Fruit fly (Drosophila melanogaster) whole organism, embryonic: ENCODE results near the gene CG42299.
A peak's percentile ranks its signal among the peaks of the same experiment; 100 is the strongest.

Experiments used
- Ada2b ChIP-seq: fragments of 200-800 bp; sonication (Bioruptor generic); IDR thresholded peaks from 2 replicates; pipeline ENCODE4 v1.3.6; 2022; ENCODE audit warnings: missing biosample characterization, missing genetic modification characterization
- CG10267 ChIP-seq: fragments of 200-800 bp; sonication (Bioruptor generic); optimal IDR thresholded peaks from 2 replicates; lab custom pipeline; 2018; ENCODE audit warnings: missing biosample characterization, mild to moderate bottlenecking, missing genetic modification characterization, moderate library complexity
- CG10462 ChIP-seq: fragments of 200-800 bp; sonication (Bioruptor generic); optimal IDR thresholded peaks from 2 replicates; lab custom pipeline; 2016; ENCODE audit warnings: missing biosample characterization, missing genetic modification characterization
- CG11504 ChIP-seq: fragments of 200-800 bp; sonication (Bioruptor generic); optimal IDR thresholded peaks from 3 replicates; lab custom pipeline; 2019; ENCODE audit warnings: missing biosample characterization, mild to moderate bottlenecking, missing genetic modification characterization, moderate library complexity
- CG11560 ChIP-seq: fragments of 200-800 bp; sonication (Bioruptor generic); IDR thresholded peaks from 3 replicates; pipeline ENCODE4 v1.3.6; 2022; ENCODE audit warnings: missing biosample characterization, missing genetic modification characterization
- CG12659 ChIP-seq: fragments of 200-800 bp; sonication (Bioruptor generic); optimal IDR thresholded peaks from 3 replicates; lab custom pipeline; 2017; ENCODE audit warnings: mild to moderate bottlenecking, missing biosample characterization, missing genetic modification reagents, missing genetic modification characterization
- CG13624 ChIP-seq: fragments of 200-800 bp; sonication (Bioruptor generic); optimal IDR thresholded peaks from 2 replicates; lab custom pipeline; 2016; ENCODE audit warnings: missing biosample characterization, missing genetic modification characterization
- CG14050 ChIP-seq: fragments of 200-800 bp; sonication (Bioruptor generic); IDR thresholded peaks from 3 replicates; pipeline ENCODE4 v1.3.6; 2022; ENCODE audit warnings: missing biosample characterization, missing genetic modification characterization
- CG15479 ChIP-seq: fragments of 200-800 bp; sonication (Bioruptor generic); optimal IDR thresholded peaks from 3 replicates; lab custom pipeline; 2019; ENCODE audit warnings: missing biosample characterization, mild to moderate bottlenecking, missing genetic modification characterization, moderate library complexity
- CG15601 ChIP-seq: fragments of 200-800 bp; sonication (Bioruptor generic); optimal IDR thresholded peaks from 3 replicates; lab custom pipeline; 2019; ENCODE audit warnings: missing biosample characterization, mild to moderate bottlenecking, missing genetic modification characterization, moderate library complexity
- CG1602 ChIP-seq: fragments of 200-800 bp; sonication (Bioruptor generic); optimal IDR thresholded peaks from 3 replicates; lab custom pipeline; 2016; ENCODE audit warnings: missing biosample characterization, missing genetic modification characterization
- CG2129 ChIP-seq: fragments of 200-800 bp; sonication (Bioruptor generic); IDR thresholded peaks from 2 replicates; pipeline ENCODE4 v1.3.6; 2022; ENCODE audit warnings: missing biosample characterization, missing genetic modification characterization; ENCODE audit not compliant: partially characterized antibody
- CG2712 ChIP-seq: fragments of 200-800 bp; optimal IDR thresholded peaks from 3 replicates; lab custom pipeline; 2019; ENCODE audit warnings: missing biosample characterization, mild to moderate bottlenecking, missing genetic modification characterization, moderate library complexity
- CG31441 ChIP-seq: fragments of 200-800 bp; sonication (Bioruptor generic); IDR thresholded peaks from 2 replicates; pipeline ENCODE4 v1.3.6; 2022; ENCODE audit warnings: missing biosample characterization, missing genetic modification characterization
- CG34376 ChIP-seq: fragments of 200-800 bp; sonication (Bioruptor generic); optimal IDR thresholded peaks from 2 replicates; lab custom pipeline; 2018; ENCODE audit warnings: missing biosample characterization, mild to moderate bottlenecking, missing genetic modification characterization
- CG4730 ChIP-seq: fragments of 200-800 bp; sonication (Bioruptor generic); IDR thresholded peaks from 2 replicates; pipeline ENCODE4 v1.3.6; 2022; ENCODE audit warnings: missing biosample characterization, missing genetic modification characterization
- CG6765 ChIP-seq: fragments of 200-800 bp; sonication (Bioruptor generic); optimal IDR thresholded peaks from 3 replicates; lab custom pipeline; 2017; ENCODE audit warnings: missing biosample characterization, mild to moderate bottlenecking, missing genetic modification characterization
- CG7987 ChIP-seq: fragments of 200-800 bp; sonication (Bioruptor generic); optimal IDR thresholded peaks from 2 replicates; lab custom pipeline; 2018; ENCODE audit warnings: missing biosample characterization, mild to moderate bottlenecking, missing genetic modification characterization, moderate library complexity
- CG8924 ChIP-seq: fragments of 200-800 bp; optimal IDR thresholded peaks from 3 replicates; lab custom pipeline; 2019; ENCODE audit warnings: missing biosample characterization, mild to moderate bottlenecking, missing genetic modification characterization, moderate library complexity
- CTCF ChIP-seq: fragments of 200-800 bp; sonication (Bioruptor generic); optimal IDR thresholded peaks from 2 replicates; lab custom pipeline; 2017; ENCODE audit warnings: missing biosample characterization, mild to moderate bottlenecking, missing genetic modification characterization, moderate library complexity
- CoRest ChIP-seq: fragments of 200-800 bp; sonication (Bioruptor generic); optimal IDR thresholded peaks from 3 replicates; lab custom pipeline; 2018; ENCODE audit warnings: missing biosample characterization, mild to moderate bottlenecking, missing genetic modification characterization, moderate library complexity
- Doc3 ChIP-seq: fragments of 200-800 bp; sonication (Bioruptor generic); IDR thresholded peaks from 3 replicates; pipeline ENCODE4 v1.3.6; 2022; ENCODE audit warnings: missing biosample characterization, missing genetic modification characterization; ENCODE audit not compliant: partially characterized antibody
- HHEX ChIP-seq: fragments of 200-800 bp; sonication (Bioruptor generic); optimal IDR thresholded peaks from 3 replicates; lab custom pipeline; 2017; ENCODE audit warnings: missing biosample characterization, mild to moderate bottlenecking, missing genetic modification characterization, missing genetic modification reagents
- Hey ChIP-seq: fragments of 200-800 bp; sonication (Bioruptor generic); optimal IDR thresholded peaks from 3 replicates; lab custom pipeline; 2018; ENCODE audit warnings: missing biosample characterization, mild to moderate bottlenecking, missing genetic modification characterization
- Mad ChIP-seq: fragments of 200-800 bp; sonication (Bioruptor generic); optimal IDR thresholded peaks from 2 replicates; lab custom pipeline; 2016; ENCODE audit warnings: missing biosample characterization, missing genetic modification characterization
- Mrtf ChIP-seq: fragments of 200-800 bp; sonication (Bioruptor generic); IDR thresholded peaks from 3 replicates; pipeline ENCODE4 v1.3.6; 2022; ENCODE audit warnings: missing biosample characterization, missing genetic modification characterization
- NC2α ChIP-seq: fragments of 200-800 bp; sonication (Bioruptor generic); optimal IDR thresholded peaks from 2 replicates; lab custom pipeline; 2016; ENCODE audit warnings: missing biosample characterization, missing genetic modification characterization
- Oaz ChIP-seq: fragments of 200-800 bp; sonication (Bioruptor generic); IDR thresholded peaks from 2 replicates; pipeline ENCODE4 v1.3.6; 2022; ENCODE audit warnings: missing biosample characterization, missing genetic modification characterization
- Oli ChIP-seq: fragments of 200-800 bp; sonication (Bioruptor generic); optimal IDR thresholded peaks from 2 replicates; lab custom pipeline; 2018; ENCODE audit warnings: missing biosample characterization, mild to moderate bottlenecking, missing genetic modification characterization, moderate library complexity
- Spps ChIP-seq: fragments of 200-800 bp; sonication (Bioruptor generic); optimal IDR thresholded peaks from 2 replicates; lab custom pipeline; 2018; ENCODE audit warnings: missing biosample characterization, mild to moderate bottlenecking, missing genetic modification characterization
- Sry-δ ChIP-seq: fragments of 200-800 bp; sonication (Bioruptor generic); optimal IDR thresholded peaks from 2 replicates; lab custom pipeline; 2016; ENCODE audit warnings: missing biosample characterization, missing genetic modification characterization
- Stat92E ChIP-seq, 3 experiments: fragments of >200 bp in 2 of 3; fragments of 200-800 bp in 1 of 3; sonication (Bioruptor generic) in 1 of 3; optimal IDR thresholded peaks; 2 replicates each; lab custom pipeline; 2017 to 2019; ENCODE audit warnings: missing biosample characterization in 3 of 3, missing genetic modification characterization in 3 of 3, mild to moderate bottlenecking in 1 of 3, moderate library complexity in 1 of 3
- ac ChIP-seq: fragments of 200-800 bp; sonication (Bioruptor generic); optimal IDR thresholded peaks from 3 replicates; lab custom pipeline; 2017; ENCODE audit warnings: missing biosample characterization, mild to moderate bottlenecking, missing genetic modification characterization
- disco-r ChIP-seq: fragments of 200-800 bp; sonication (Bioruptor generic); optimal IDR thresholded peaks from 2 replicates; lab custom pipeline; 2016; ENCODE audit warnings: missing biosample characterization, missing genetic modification characterization
- ems ChIP-seq: fragments of 200-800 bp; sonication (Bioruptor generic); optimal IDR thresholded peaks from 3 replicates; lab custom pipeline; 2016; ENCODE audit warnings: missing biosample characterization, missing genetic modification characterization
- en ChIP-seq: fragments of 200-800 bp; sonication (Bioruptor generic); optimal IDR thresholded peaks from 2 replicates; lab custom pipeline; 2016; ENCODE audit warnings: missing biosample characterization, missing genetic modification characterization
- grn ChIP-seq: fragments of 200-800 bp; sonication (Bioruptor generic); optimal IDR thresholded peaks from 3 replicates; lab custom pipeline; 2017; ENCODE audit warnings: missing biosample characterization, missing genetic modification characterization
- gsb-n ChIP-seq: fragments of 200-800 bp; sonication (Bioruptor generic); optimal IDR thresholded peaks from 3 replicates; lab custom pipeline; 2018; ENCODE audit warnings: missing biosample characterization, mild to moderate bottlenecking, missing genetic modification characterization
- hth ChIP-seq: fragments of >200 bp; optimal IDR thresholded peaks from 2 replicates; lab custom pipeline; 2017; ENCODE audit warnings: inconsistent platforms
- nmo ChIP-seq: fragments of 200-800 bp; sonication (Bioruptor generic); optimal IDR thresholded peaks from 2 replicates; lab custom pipeline; 2018; ENCODE audit warnings: missing biosample characterization, mild to moderate bottlenecking, missing genetic modification characterization, moderate library complexity
- pan ChIP-seq, 4 experiments: fragments of >200 bp in 3 of 4; fragments of 200-800 bp in 1 of 4; sonication (Bioruptor generic) in 1 of 4; optimal IDR thresholded peaks in 3 of 4; IDR thresholded peaks in 1 of 4; 2 replicates each; pipeline versions ENCODE4 v1.3.6 to Lab custom; 2017 to 2022; ENCODE audit warnings: missing biosample characterization in 2 of 4, missing genetic modification characterization in 2 of 4, mixed read lengths in 1 of 4
- peb ChIP-seq: fragments of 200-800 bp; sonication (Bioruptor generic); IDR thresholded peaks from 2 replicates; pipeline ENCODE4 v1.3.6; 2022; ENCODE audit warnings: missing biosample characterization, missing genetic modification characterization
- pho ChIP-seq: fragments of 200-800 bp; sonication (Bioruptor generic); optimal IDR thresholded peaks from 2 replicates; lab custom pipeline; 2016; ENCODE audit warnings: missing biosample characterization, missing genetic modification characterization
- ranshi ChIP-seq: fragments of 200-800 bp; sonication (Bioruptor generic); IDR thresholded peaks from 2 replicates; pipeline ENCODE4 v1.3.6; 2022; ENCODE audit warnings: missing biosample characterization, missing genetic modification characterization
- row ChIP-seq: fragments of 200-800 bp; sonication (Bioruptor generic); IDR thresholded peaks from 3 replicates; pipeline ENCODE4 v1.3.6; 2022; ENCODE audit warnings: missing biosample characterization, missing genetic modification characterization
- sd ChIP-seq: fragments of 200-800 bp; sonication (Bioruptor generic); optimal IDR thresholded peaks from 3 replicates; lab custom pipeline; 2018; ENCODE audit warnings: missing biosample characterization, mild to moderate bottlenecking, missing genetic modification characterization, moderate library complexity
- tna ChIP-seq: fragments of 200-800 bp; sonication (Bioruptor generic); IDR thresholded peaks from 2 replicates; pipeline ENCODE4 v1.3.6; 2022; ENCODE audit warnings: missing biosample characterization, missing genetic modification characterization; ENCODE audit not compliant: partially characterized antibody
- tup ChIP-seq: fragments of 200-800 bp; sonication (Bioruptor generic); optimal IDR thresholded peaks from 2 replicates; lab custom pipeline; 2016; ENCODE audit warnings: missing biosample characterization, mild to moderate bottlenecking, missing genetic modification characterization, moderate library complexity
- z ChIP-seq: fragments of 200-800 bp; sonication (Bioruptor generic); IDR thresholded peaks from 3 replicates; pipeline ENCODE4 v1.3.6; 2022; ENCODE audit warnings: missing biosample characterization, missing genetic modification characterization
- zen ChIP-seq: fragments of 200-800 bp; sonication (Bioruptor generic); optimal IDR thresholded peaks from 3 replicates; lab custom pipeline; 2018; ENCODE audit warnings: missing biosample characterization, mild to moderate bottlenecking, missing genetic modification characterization, moderate library complexity

The CG42299 gene

DNA sequence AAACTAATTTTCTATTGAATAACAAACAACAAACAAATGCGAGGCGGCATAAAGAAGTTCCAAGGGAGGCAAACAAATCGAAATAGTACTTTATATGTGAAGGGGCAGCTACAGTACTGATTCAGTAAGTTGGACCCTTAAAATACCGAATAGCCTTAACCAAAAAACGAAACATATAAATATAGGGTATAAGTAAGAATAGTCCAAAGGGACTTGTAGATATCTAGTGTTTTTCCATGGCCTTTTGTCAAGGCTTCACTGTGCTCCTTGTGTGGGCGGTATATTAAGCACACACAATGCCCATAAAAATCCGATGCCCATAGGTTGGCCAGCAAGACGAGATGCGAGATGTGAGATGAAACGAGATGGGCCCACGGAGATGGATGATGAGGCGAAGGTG lies 43.4 kb downstream of the CG42299 start (continued):
- TF ChIP-seq CoRest (peak; percentile 37), Oli (tag; lab: Kevin White, UChicago) (peak; percentile 39), disco-r (GFP tag; lab: Kevin White, UChicago) (no peak), CG14050 (GFP tag; lab: Robert Waterston, UW) (peak; percentile 20; the same call in 2 of the 3 replicates), CG4730 (GFP tag; lab: Robert Waterston, UW) (0 out of 2 replicates have a peak, but pooled peaks have one; percentile 23), CG12659 (GFP tag; lab: Kevin White, UChicago) (peak; percentile 22), CG1602 (GFP tag; lab: Kevin White, UChicago) (no peak), CG10462 (GFP tag; lab: Kevin White, UChicago) (no peak), CG6765 (no peak), hth (lab: Kevin White, UChicago) (no peak), CG8924 (peak; percentile 9), nmo (GFP tag; lab: Kevin White, UChicago) (peak; percentile 18)

DNA sequence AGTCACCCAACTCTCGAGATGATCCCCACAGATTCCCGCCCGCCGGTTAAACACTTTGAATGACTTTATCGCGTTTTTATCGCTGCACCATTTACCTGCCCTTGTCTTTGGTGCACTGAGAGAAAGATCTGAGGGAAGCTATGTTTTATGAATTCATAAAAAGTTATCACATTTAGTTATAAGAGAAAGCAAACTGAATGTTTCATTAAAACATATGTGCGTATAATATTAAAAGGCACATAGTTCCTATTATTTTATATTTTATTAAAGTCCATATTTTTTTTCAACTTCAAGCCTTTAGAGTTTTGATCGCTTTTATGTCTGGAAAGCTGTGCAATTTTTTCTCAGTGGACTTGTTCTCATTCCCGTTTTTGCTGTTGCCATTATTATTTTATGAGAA lies 45.1 kb downstream of the CG42299 start:
- TF ChIP-seq CG7987 (GFP tag; lab: Kevin White, UChicago) (no peak), CTCF (no peak), CG11504 (peak; percentile 59), zen (tag; lab: Kevin White, UChicago) (no peak), NC2α (no peak), pan (optimal IDR thresholded peaks at IDR 0.05; lab: Kevin White, UChicago) (no peak), pan (GFP tag; optimal IDR thresholded peaks at IDR 0.05 in 1 of 2, IDR thresholded peaks at IDR 0.05 in 1 of 2) (no peak), CG34376 (GFP tag; lab: Kevin White, UChicago) (no peak), tup (GFP tag; lab: Kevin White, UChicago) (no peak), CG12659 (GFP tag; lab: Kevin White, UChicago) (no peak), Mad (no peak), pho (GFP tag; lab: Kevin White, UChicago) (no peak), CG31441 (GFP tag; lab: Robert Waterston, UW) (0 out of 2 replicates have a peak, but pooled peaks have one; percentile 28), tna (GFP tag; lab: Robert Waterston, UW) (no peak), sd (no peak), Sry-δ (GFP tag; lab: Kevin White, UChicago) (no peak), CG15479 (GFP tag; lab: Kevin White, UChicago) (no peak), z (GFP tag; lab: Robert Waterston, UW) (no peak), Oaz (GFP tag; lab: Robert Waterston, UW) (no peak), ranshi (no peak), peb (GFP tag; lab: Robert Waterston, UW) (no peak), Mrtf (GFP tag; lab: Robert Waterston, UW) (no peak), Stat92E (GFP tag; optimal IDR thresholded peaks at IDR 0.05; lab: Kevin White, UChicago) (no peak), ac (GFP tag; lab: Kevin White, UChicago) (no peak), ems (GFP tag; lab: Kevin White, UChicago) (no peak), Hey (tag; lab: Kevin White, UChicago) (no peak), en (GFP tag; lab: Kevin White, UChicago) (no peak), HHEX (GFP tag; lab: Kevin White, UChicago) (no peak), CG15601 (tag; lab: Kevin White, UChicago) (no peak), row (GFP tag; lab: Robert Waterston, UW) (peak; percentile 35; the same call in 1 of the 3 replicates), Doc3 (GFP tag; lab: Robert Waterston, UW) (no peak), Ada2b (GFP tag; lab: Robert Waterston, UW) (no peak), CG10267 (no peak), CG13624 (GFP tag; lab: Kevin White, UChicago) (no peak), CG11560 (tag; lab: Robert Waterston, UW) (no peak), grn (no peak), CG2129 (GFP tag; lab: Robert Waterston, UW) (no peak), Spps (no peak), CG2712 (tag; lab: Kevin White, UChicago) (peak; percentile 8), gsb-n (tag; lab: Kevin White, UChicago) (no peak)
